Worm (Caenorhabditis elegans): ENCODE data around the gene F59F5.3.

ce11 chrX:10491044-10491443, 51.2 kb downstream of the F59F5.3 start, which contains the start of gene C33D3.5:
- TF ChIP-seq pros-1 (tag; optimal IDR thresholded peaks at IDR 0.05) (no peak), elt-2 (tag; optimal IDR thresholded peaks at IDR 0.05) (no peak), sdc-2 (tag; optimal IDR thresholded peaks at IDR 0.05) (no peak), tbx-7 (tag; optimal IDR thresholded peaks at IDR 0.05) (no peak), lim-6 (tag; optimal IDR thresholded peaks at IDR 0.05) (no peak), ceh-30 (tag; optimal IDR thresholded peaks at IDR 0.05) (no peak), hlh-15 (tag; optimal IDR thresholded peaks at IDR 0.05) (no peak), pha-2 (tag; optimal IDR thresholded peaks at IDR 0.05) (no peak), pqm-1 (tag; optimal IDR thresholded peaks at IDR 0.05) (no peak), fkh-6 (tag; optimal IDR thresholded peaks at IDR 0.05) (no peak)

All from whole organism, late embryonic.